Worm (Caenorhabditis elegans): ENCODE data around the gene pah-1.

Gene pah-1

DNA sequence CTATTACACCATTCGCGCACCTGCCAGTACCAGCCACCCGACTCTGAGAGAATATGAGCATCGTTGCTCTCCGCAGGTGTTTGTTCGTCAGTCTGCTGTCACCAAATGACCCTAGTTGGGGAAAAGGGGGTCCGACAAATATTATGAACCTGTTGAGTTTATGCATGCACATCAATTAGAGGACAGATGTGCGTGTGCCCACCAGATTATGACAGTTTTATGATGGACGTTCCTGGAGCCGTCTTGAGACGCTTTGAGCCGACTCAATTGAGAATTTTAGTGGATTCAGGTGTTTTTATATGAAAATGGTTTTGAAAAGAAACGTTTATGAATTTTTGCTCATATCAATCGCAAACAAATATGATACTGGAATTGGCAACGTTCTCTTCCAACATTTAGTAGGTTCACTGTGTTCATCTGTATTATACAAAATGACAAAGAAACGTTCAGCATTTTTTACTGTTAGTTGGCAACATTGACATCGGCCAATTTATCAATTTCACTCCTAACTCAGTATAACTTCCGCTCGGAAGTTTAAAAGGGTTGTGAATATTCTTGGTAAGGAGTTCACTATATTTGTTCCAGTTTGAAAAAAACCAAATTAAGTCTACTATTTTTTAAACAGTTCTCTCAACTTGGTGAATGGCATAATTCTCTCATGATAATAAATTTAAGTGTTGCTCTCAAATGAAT is 19.4 kb downstream of the pah-1 start (continued):
- no peak for TF ChIP-seq ceh-28 (tag; optimal IDR thresholded peaks at IDR 0.05)
- no peak for TF ChIP-seq unc-39 (tag; optimal IDR thresholded peaks at IDR 0.05)
- no peak for TF ChIP-seq spr-3 (GFP tag; optimal IDR thresholded peaks at IDR 0.05)
- TF ChIP-seq jun-1 (tag; optimal IDR thresholded peaks at IDR 0.05), result no peak
- TF ChIP-seq pha-4 (GFP tag; IDR thresholded peaks at IDR 0.05), result no peak; the same call in 1 of the 2 replicates
- no peak for TF ChIP-seq pha-4 (tag; optimal IDR thresholded peaks at IDR 0.05)
- peak; percentile 42 for TF ChIP-seq Y5F2A.4 (GFP tag; optimal IDR thresholded peaks at IDR 0.05)
- no peak for TF ChIP-seq F10B5.3 (tag; optimal IDR thresholded peaks at IDR 0.05)
- no peak for TF ChIP-seq Y48G9A.11 (GFP tag; IDR thresholded peaks at IDR 0.05)
- TF ChIP-seq daf-19 (GFP tag; conservative IDR thresholded peaks at IDR 0.05), result no peak
- TF ChIP-seq ZK337.2 (GFP tag; IDR thresholded peaks at IDR 0.05), result no peak
- TF ChIP-seq hmg-1.1 (GFP tag; IDR thresholded peaks at IDR 0.05), result peak; percentile 41
- peak in 1 of 2 experiments; percentile 6 for TF ChIP-seq mdl-1 (tag; optimal IDR thresholded peaks at IDR 0.05)

DNA sequence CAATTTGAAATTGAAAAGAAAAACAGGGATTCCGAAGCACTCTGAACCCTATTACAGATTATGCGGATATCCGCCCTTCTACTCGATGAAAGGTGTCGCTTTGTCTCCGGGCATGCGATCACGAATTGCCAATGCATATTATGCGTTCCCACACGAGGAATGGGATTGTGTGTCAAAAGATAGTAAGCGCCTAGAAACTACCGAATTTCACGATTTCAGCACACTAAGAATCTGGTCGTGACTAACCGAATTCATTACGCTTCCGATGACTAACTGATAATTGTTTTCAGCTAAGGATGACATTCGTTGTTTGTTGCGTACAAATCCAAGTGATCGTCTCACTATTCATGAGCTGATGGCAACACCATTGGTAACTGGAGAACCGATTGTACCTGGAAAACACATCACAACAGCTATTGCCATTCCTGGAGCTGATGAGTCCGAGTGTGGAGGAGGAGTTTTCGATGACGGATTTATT is 20.5 kb downstream of the pah-1 start:
- 0 out of 2 replicates have a peak, but pooled peaks have one; percentile 11 for TF ChIP-seq egl-43 (GFP tag; IDR thresholded peaks at IDR 0.05)
- TF ChIP-seq T26A8.4 (GFP tag; IDR thresholded peaks at IDR 0.05), result peak; percentile 64
- TF ChIP-seq F44E2.7 (GFP tag; IDR thresholded peaks at IDR 0.05), result no peak
- TF ChIP-seq ama-1 (optimal IDR thresholded peaks at IDR 0.05), result peak; percentile 96
- peak; percentile 79; the same call in 1 of the 2 replicates for TF ChIP-seq zfp-3 (GFP tag; conservative IDR thresholded peaks at IDR 0.05)
- TF ChIP-seq nhr-48 (tag; optimal IDR thresholded peaks at IDR 0.05), result no peak
- peak; percentile 17; the same call in 1 of the 2 replicates for TF ChIP-seq tra-1 (GFP tag; IDR thresholded peaks at IDR 0.05)
- TF ChIP-seq sdz-12 (GFP tag; optimal IDR thresholded peaks at IDR 0.05), result peak; percentile 74
- peak; percentile 58 for TF ChIP-seq duxl-1 (tag; optimal IDR thresholded peaks at IDR 0.05; ENCODE audit: poor library complexity)
- peak; percentile 77 for TF ChIP-seq nhr-111 (GFP tag; optimal IDR thresholded peaks at IDR 0.05)
- peak; percentile 49; the same call in 1 of the 2 replicates for TF ChIP-seq vab-7 (GFP tag; IDR thresholded peaks at IDR 0.05)
- TF ChIP-seq mes-2 (tag; optimal IDR thresholded peaks at IDR 0.05; ENCODE audit: poor library complexity, severe bottlenecking), result peak; percentile 32
- TF ChIP-seq mxl-2 (GFP tag; conservative IDR thresholded peaks at IDR 0.05), result peak; percentile 68
- peak; percentile 52; the same call in 1 of the 2 replicates for TF ChIP-seq snpc-1.2 (GFP tag; IDR thresholded peaks at IDR 0.05)
- peak; percentile 74; the same call in 1 of the 2 replicates for TF ChIP-seq Y105C5A.15 (GFP tag; IDR thresholded peaks at IDR 0.05)
- TF ChIP-seq mep-1 (tag; optimal IDR thresholded peaks at IDR 0.05), result no peak
- TF ChIP-seq jun-1 (tag; optimal IDR thresholded peaks at IDR 0.05), result no peak
- TF ChIP-seq ZK337.2 (GFP tag; IDR thresholded peaks at IDR 0.05), result 0 out of 2 replicates have a peak, but pooled peaks have one; percentile 1
- TF ChIP-seq hif-1 (tag; optimal IDR thresholded peaks at IDR 0.05), result peak in 1 of 2 experiments; percentile 13
- TF ChIP-seq madf-5 (GFP tag; IDR thresholded peaks at IDR 0.05), result peak in 1 of 2 experiments; percentile 63; a peak in 1 of 4 replicates
- peak; percentile 64; the same call in 1 of the 2 replicates for TF ChIP-seq ceh-20 (GFP tag; IDR thresholded peaks at IDR 0.05)
- TF ChIP-seq lin-39 (tag; optimal IDR thresholded peaks at IDR 0.05), result no peak
- TF ChIP-seq nhr-41 (GFP tag; IDR thresholded peaks at IDR 0.05), result peak; percentile 43
- peak; percentile 50; the same call in 1 of the 2 replicates for TF ChIP-seq lim-7 (GFP tag; IDR thresholded peaks at IDR 0.05)
- peak; percentile 10; the same call in 1 of the 2 replicates for TF ChIP-seq dmd-6 (GFP tag; IDR thresholded peaks at IDR 0.05)
- TF ChIP-seq aha-1 (tag), result peak; percentile 55
- TF ChIP-seq lin-38 (GFP tag; IDR thresholded peaks at IDR 0.05), result 0 out of 2 replicates have a peak, but pooled peaks have one; percentile 4
- TF ChIP-seq arid-1 (GFP tag; conservative IDR thresholded peaks at IDR 0.05), result 0 out of 2 replicates have a peak, but pooled peaks have one; percentile 37
- no peak for TF ChIP-seq saeg-2 (GFP tag; IDR thresholded peaks at IDR 0.05)
- TF ChIP-seq T20F7.1 (GFP tag; optimal IDR thresholded peaks at IDR 0.05), result peak; percentile 35
- peak; percentile 71 for TF ChIP-seq nhr-25 (tag; optimal IDR thresholded peaks at IDR 0.05; ENCODE audit: borderline replicate concordance, insufficient read depth)
- TF ChIP-seq D1046.2 (GFP tag; IDR thresholded peaks at IDR 0.05), result peak; percentile 28; the same call in 1 of the 2 replicates
- TF ChIP-seq F10B5.3 (tag; optimal IDR thresholded peaks at IDR 0.05), result no peak
- no peak for TF ChIP-seq daf-16 (GFP tag; optimal IDR thresholded peaks at IDR 0.05)
- TF ChIP-seq daf-16 (tag; optimal IDR thresholded peaks at IDR 0.05), result peak; percentile 7
